Fruit fly (Drosophila melanogaster) whole organism, embryonic: ENCODE data around the gene Pif1.

Experiments
- ATbp ChIP-seq: fragments of 200-800 bp; sonication (Bioruptor generic); optimal IDR thresholded peaks from 2 replicates; lab custom pipeline; 2017; ENCODE audit warnings: missing biosample characterization, mild to moderate bottlenecking, missing genetic modification characterization, missing genetic modification reagents
- Atf-2 ChIP-seq: fragments of 200-800 bp; sonication (Bioruptor generic); optimal IDR thresholded peaks from 2 replicates; lab custom pipeline; 2016; ENCODE audit warnings: missing biosample characterization, missing genetic modification characterization
- Bdp1 ChIP-seq: fragments of 200-800 bp; sonication (Bioruptor generic); optimal IDR thresholded peaks from 3 replicates; lab custom pipeline; 2016; ENCODE audit warnings: missing biosample characterization, missing genetic modification characterization
- CG10959 ChIP-seq: fragments of 200-800 bp; sonication (Bioruptor generic); IDR thresholded peaks from 2 replicates; pipeline ENCODE4 v1.3.6; 2022; ENCODE audit warnings: missing biosample characterization, missing genetic modification characterization
- CG10979 ChIP-seq: fragments of 200-800 bp; sonication (Bioruptor generic); optimal IDR thresholded peaks from 2 replicates; lab custom pipeline; 2018; ENCODE audit warnings: missing biosample characterization, mild to moderate bottlenecking, missing genetic modification characterization, moderate library complexity
- CG11093 ChIP-seq: fragments of 200-800 bp; sonication (Bioruptor generic); IDR thresholded peaks from 3 replicates; pipeline ENCODE4 v1.3.6; 2022; ENCODE audit warnings: missing biosample characterization, missing genetic modification characterization
- CG11247 ChIP-seq: fragments of 200-800 bp; sonication (Bioruptor generic); IDR thresholded peaks from 2 replicates; pipeline ENCODE4 v1.3.6; 2022; ENCODE audit warnings: missing biosample characterization, missing genetic modification characterization
- CG11504 ChIP-seq: fragments of 200-800 bp; sonication (Bioruptor generic); optimal IDR thresholded peaks from 3 replicates; lab custom pipeline; 2019; ENCODE audit warnings: missing biosample characterization, mild to moderate bottlenecking, missing genetic modification characterization, moderate library complexity
- CG12219 ChIP-seq: fragments of 200-800 bp; sonication (Bioruptor generic); optimal IDR thresholded peaks from 3 replicates; lab custom pipeline; 2018; ENCODE audit warnings: missing biosample characterization, mild to moderate bottlenecking, missing genetic modification characterization
- CG12744 ChIP-seq: fragments of 200-800 bp; sonication (Bioruptor generic); optimal IDR thresholded peaks from 2 replicates; lab custom pipeline; 2016; ENCODE audit warnings: missing biosample characterization, missing genetic modification characterization
- CG13894 ChIP-seq: fragments of 200-800 bp; sonication (Bioruptor generic); optimal IDR thresholded peaks from 3 replicates; lab custom pipeline; 2018; ENCODE audit warnings: missing biosample characterization, mild to moderate bottlenecking, missing genetic modification characterization, moderate library complexity
- CG15601 ChIP-seq: fragments of 200-800 bp; sonication (Bioruptor generic); optimal IDR thresholded peaks from 3 replicates; lab custom pipeline; 2019; ENCODE audit warnings: missing biosample characterization, mild to moderate bottlenecking, missing genetic modification characterization, moderate library complexity
- CG17359 ChIP-seq: fragments of 200-800 bp; sonication (Bioruptor generic); optimal IDR thresholded peaks from 3 replicates; lab custom pipeline; 2018; ENCODE audit warnings: missing biosample characterization, mild to moderate bottlenecking, missing genetic modification characterization, moderate library complexity
- CG18262 ChIP-seq: fragments of 200-800 bp; optimal IDR thresholded peaks from 3 replicates; lab custom pipeline; 2019; ENCODE audit warnings: missing biosample characterization, mild to moderate bottlenecking, missing genetic modification characterization, moderate library complexity
- CG2889 ChIP-seq: fragments of 200-800 bp; sonication (Bioruptor generic); IDR thresholded peaks from 3 replicates; pipeline ENCODE4 v1.3.6; 2022; ENCODE audit warnings: missing biosample characterization, missing genetic modification characterization
- CG3065 ChIP-seq: fragments of 200-800 bp; sonication (Bioruptor generic); optimal IDR thresholded peaks from 2 replicates; lab custom pipeline; 2016; ENCODE audit warnings: missing biosample characterization, missing genetic modification characterization
- CG31224 ChIP-seq: fragments of 200-800 bp; sonication (Bioruptor generic); IDR thresholded peaks from 2 replicates; pipeline ENCODE4 v1.3.6; 2022; ENCODE audit warnings: missing biosample characterization, missing genetic modification characterization
- CG3163 ChIP-seq: fragments of 200-800 bp; sonication (Bioruptor generic); optimal IDR thresholded peaks from 3 replicates; lab custom pipeline; 2016; ENCODE audit warnings: missing biosample characterization, missing genetic modification characterization
- CG32772 ChIP-seq: fragments of 200-800 bp; sonication (Bioruptor generic); IDR thresholded peaks from 2 replicates; pipeline ENCODE4 v1.3.6; 2022; ENCODE audit warnings: missing biosample characterization, missing genetic modification characterization
- CG3281 ChIP-seq: fragments of 200-800 bp; sonication (Bioruptor generic); optimal IDR thresholded peaks from 3 replicates; lab custom pipeline; 2017; ENCODE audit warnings: missing biosample characterization, mild to moderate bottlenecking, missing genetic modification characterization
- CG3995 ChIP-seq: fragments of 200-800 bp; sonication (Bioruptor generic); optimal IDR thresholded peaks from 3 replicates; lab custom pipeline; 2016; ENCODE audit warnings: missing biosample characterization, missing genetic modification characterization
- CG4282 ChIP-seq: fragments of 200-800 bp; sonication (Bioruptor generic); optimal IDR thresholded peaks from 2 replicates; lab custom pipeline; 2016; ENCODE audit warnings: missing biosample characterization, missing genetic modification characterization
- CG4820 ChIP-seq: fragments of 200-800 bp; sonication (Bioruptor generic); optimal IDR thresholded peaks from 3 replicates; lab custom pipeline; 2016; ENCODE audit warnings: missing biosample characterization, missing genetic modification characterization
- CG6254 ChIP-seq: fragments of 200-800 bp; sonication (Bioruptor generic); optimal IDR thresholded peaks from 3 replicates; lab custom pipeline; 2017; ENCODE audit warnings: mild to moderate bottlenecking, missing biosample characterization, missing genetic modification reagents, missing genetic modification characterization
- CG7745 ChIP-seq: fragments of 200-800 bp; sonication (Bioruptor generic); optimal IDR thresholded peaks from 2 replicates; lab custom pipeline; 2018; ENCODE audit warnings: missing biosample characterization, mild to moderate bottlenecking, missing genetic modification characterization, moderate library complexity
- CG9932 ChIP-seq: fragments of 200-800 bp; sonication (Bioruptor generic); IDR thresholded peaks from 2 replicates; pipeline ENCODE4 v1.3.6; 2022; ENCODE audit warnings: missing biosample characterization, missing genetic modification characterization
- CkIIα-i1 ChIP-seq: fragments of 200-800 bp; sonication (Bioruptor generic); IDR thresholded peaks from 2 replicates; pipeline ENCODE4 v1.3.6; 2022; ENCODE audit warnings: missing biosample characterization, missing genetic modification characterization
- Dbx ChIP-seq: fragments of 200-800 bp; sonication (Bioruptor generic); IDR thresholded peaks from 3 replicates; pipeline ENCODE4 v1.3.6; 2022; ENCODE audit warnings: missing biosample characterization, missing genetic modification characterization
- Deaf1 ChIP-seq: fragments of 200-800 bp; optimal IDR thresholded peaks from 3 replicates; lab custom pipeline; 2019; ENCODE audit warnings: missing biosample characterization, mild to moderate bottlenecking, missing genetic modification characterization, moderate library complexity
- HLH4C ChIP-seq: fragments of 200-800 bp; sonication (Bioruptor generic); IDR thresholded peaks from 3 replicates; pipeline ENCODE4 v1.3.6; 2022; ENCODE audit warnings: missing biosample characterization, missing genetic modification characterization; ENCODE audit not compliant: partially characterized antibody
- Rx ChIP-seq: fragments of 200-800 bp; sonication (Bioruptor generic); IDR thresholded peaks from 2 replicates; pipeline ENCODE4 v1.3.6; 2022; ENCODE audit warnings: missing biosample characterization, missing genetic modification characterization
- Side ChIP-seq: fragments of 200-800 bp; sonication (Bioruptor generic); optimal IDR thresholded peaks from 2 replicates; lab custom pipeline; 2016; ENCODE audit warnings: missing biosample characterization, missing genetic modification characterization
- al ChIP-seq: fragments of 200-800 bp; sonication (Bioruptor generic); IDR thresholded peaks from 2 replicates; pipeline ENCODE4 v1.3.6; 2022; ENCODE audit warnings: missing biosample characterization, missing genetic modification characterization
- amos ChIP-seq: fragments of 200-800 bp; sonication (Bioruptor generic); IDR thresholded peaks from 2 replicates; pipeline ENCODE4 v1.3.6; 2022; ENCODE audit warnings: missing biosample characterization, missing genetic modification characterization; ENCODE audit not compliant: partially characterized antibody
- ara ChIP-seq: fragments of 200-800 bp; sonication (Bioruptor generic); IDR thresholded peaks from 2 replicates; pipeline ENCODE4 v1.3.6; 2022; ENCODE audit warnings: missing biosample characterization, missing genetic modification characterization
- bigmax ChIP-seq: fragments of 200-800 bp; sonication (Bioruptor generic); optimal IDR thresholded peaks from 2 replicates; lab custom pipeline; 2018; ENCODE audit warnings: missing biosample characterization, mild to moderate bottlenecking, missing genetic modification characterization
- cg ChIP-seq: fragments of 200-800 bp; sonication (Bioruptor generic); optimal IDR thresholded peaks from 3 replicates; lab custom pipeline; 2019; ENCODE audit warnings: missing biosample characterization, mild to moderate bottlenecking, missing genetic modification characterization, moderate library complexity
- crp ChIP-seq, 2 experiments: fragments of 200-800 bp; sonication (Bioruptor generic); optimal IDR thresholded peaks; 2 replicates in 1 of 2; 3 replicates in 1 of 2; lab custom pipeline; 2017; ENCODE audit warnings: missing biosample characterization in 2 of 2, missing genetic modification characterization in 2 of 2, mild to moderate bottlenecking in 1 of 2, moderate library complexity in 1 of 2
- dimm ChIP-seq: fragments of 200-800 bp; sonication (Bioruptor generic); IDR thresholded peaks from 2 replicates; pipeline ENCODE4 v1.3.6; 2022; ENCODE audit warnings: missing biosample characterization, missing genetic modification characterization
- ems ChIP-seq: fragments of 200-800 bp; sonication (Bioruptor generic); optimal IDR thresholded peaks from 3 replicates; lab custom pipeline; 2016; ENCODE audit warnings: missing biosample characterization, missing genetic modification characterization
- exex ChIP-seq: fragments of 200-800 bp; sonication (Bioruptor generic); optimal IDR thresholded peaks from 4 replicates; lab custom pipeline; 2018; ENCODE audit warnings: missing biosample characterization, mild to moderate bottlenecking, missing genetic modification characterization, moderate library complexity
- gcm ChIP-seq: fragments of 200-800 bp; sonication (Bioruptor generic); optimal IDR thresholded peaks from 2 replicates; lab custom pipeline; 2019; ENCODE audit warnings: missing biosample characterization, mild to moderate bottlenecking, missing genetic modification characterization, moderate library complexity
- grau ChIP-seq: fragments of 200-800 bp; optimal IDR thresholded peaks from 3 replicates; lab custom pipeline; 2019; ENCODE audit warnings: missing biosample characterization, mild to moderate bottlenecking, missing genetic modification characterization, moderate library complexity
- gsb ChIP-seq: fragments of 200-800 bp; sonication (Bioruptor generic); IDR thresholded peaks from 2 replicates; pipeline ENCODE4 v1.3.6; 2022; ENCODE audit warnings: missing biosample characterization, missing genetic modification characterization
- inv ChIP-seq: fragments of 200-800 bp; sonication (Bioruptor generic); IDR thresholded peaks from 2 replicates; pipeline ENCODE4 v1.3.6; 2022; ENCODE audit warnings: missing biosample characterization, missing genetic modification characterization; ENCODE audit not compliant: partially characterized antibody
- p53 ChIP-seq: fragments of 200-800 bp; sonication (Bioruptor generic); optimal IDR thresholded peaks from 2 replicates; lab custom pipeline; 2016; ENCODE audit warnings: missing biosample characterization, missing genetic modification characterization
- repo ChIP-seq: fragments of 200-800 bp; sonication (Bioruptor generic); optimal IDR thresholded peaks from 2 replicates; lab custom pipeline; 2016; ENCODE audit warnings: missing biosample characterization, missing genetic modification characterization
- slbo ChIP-seq: fragments of 200-800 bp; sonication (Bioruptor generic); IDR thresholded peaks from 2 replicates; pipeline ENCODE4 v1.3.6; 2022; ENCODE audit warnings: missing biosample characterization, missing genetic modification characterization
- so ChIP-seq: fragments of 200-800 bp; sonication (Bioruptor generic); IDR thresholded peaks from 3 replicates; pipeline ENCODE4 v1.3.6; 2022; ENCODE audit warnings: missing biosample characterization, missing genetic modification characterization
- tx ChIP-seq: fragments of 200-800 bp; sonication (Bioruptor generic); optimal IDR thresholded peaks from 2 replicates; lab custom pipeline; 2016; ENCODE audit warnings: missing biosample characterization, missing genetic modification characterization
- usp ChIP-seq: fragments of >200 bp; optimal IDR thresholded peaks from 2 replicates; lab custom pipeline; 2017; ENCODE audit warnings: missing biosample characterization, missing genetic modification characterization
- z ChIP-seq: fragments of 200-800 bp; sonication (Bioruptor generic); IDR thresholded peaks from 3 replicates; pipeline ENCODE4 v1.3.6; 2022; ENCODE audit warnings: missing biosample characterization, missing genetic modification characterization

Gene Pif1

DNA sequence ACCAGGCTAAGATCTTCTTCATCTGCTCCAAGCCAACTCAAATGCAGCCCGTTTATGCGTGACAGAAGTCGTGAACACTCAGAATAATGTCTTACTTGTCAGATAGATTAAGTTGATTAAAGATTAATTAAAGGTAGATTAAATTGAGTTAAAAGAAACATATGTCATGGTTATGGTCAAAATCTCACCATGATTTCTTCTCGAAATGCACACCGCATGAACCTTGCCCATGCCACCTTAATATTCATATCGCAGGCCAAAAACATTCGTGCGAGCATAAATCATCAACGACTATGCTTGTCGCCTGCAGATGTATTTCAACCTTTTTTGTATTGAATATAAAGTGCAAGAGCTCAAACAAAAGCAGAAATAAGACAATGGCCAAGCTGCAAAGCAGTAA is 32.7 kb downstream of the Pif1 start (continued):
- no peak for TF ChIP-seq CG10959 (GFP tag; lab: Robert Waterston, UW)
- peak; percentile 70 for TF ChIP-seq CG18262
- no peak for TF ChIP-seq repo (GFP tag; lab: Kevin White, UChicago)
- no peak for TF ChIP-seq CG3065
- TF ChIP-seq Rx (GFP tag; lab: Robert Waterston, UW), result peak; percentile 17; the same call in 1 of the 2 replicates
- TF ChIP-seq CG3281 (GFP tag; lab: Kevin White, UChicago), result peak; percentile 23
- TF ChIP-seq dimm, result no peak
- TF ChIP-seq exex, result no peak
- peak; percentile 51; the same call in 1 of the 2 replicates for TF ChIP-seq ara (GFP tag; lab: Robert Waterston, UW)
- TF ChIP-seq CG17359 (tag; lab: Kevin White, UChicago), result peak; percentile 79
- no peak for TF ChIP-seq tx (GFP tag; lab: Kevin White, UChicago)
- TF ChIP-seq CG7745 (tag; lab: Kevin White, UChicago), result no peak
- TF ChIP-seq Deaf1, result no peak
- peak; percentile 6 for TF ChIP-seq Bdp1 (GFP tag; lab: Kevin White, UChicago)
- TF ChIP-seq CG11093, result no peak
- no peak for TF ChIP-seq CG31224 (GFP tag; lab: Robert Waterston, UW)
- peak; percentile 55 for TF ChIP-seq CG4820 (GFP tag; lab: Kevin White, UChicago)
- TF ChIP-seq al (GFP tag; lab: Robert Waterston, UW), result no peak
- TF ChIP-seq CG6254, result peak; percentile 61
- TF ChIP-seq CG32772 (GFP tag; lab: Robert Waterston, UW), result no peak
- TF ChIP-seq Side (GFP tag; lab: Kevin White, UChicago), result no peak
- peak; percentile 73 for TF ChIP-seq CG10979
- no peak for TF ChIP-seq amos (GFP tag; lab: Robert Waterston, UW)
- no peak for TF ChIP-seq cg
- TF ChIP-seq ATbp (GFP tag; lab: Kevin White, UChicago), result peak; percentile 56
- no peak for TF ChIP-seq CG9932 (GFP tag; lab: Robert Waterston, UW)
- TF ChIP-seq gsb (GFP tag; lab: Robert Waterston, UW), result no peak
- peak; percentile 25 for TF ChIP-seq CG15601 (tag; lab: Kevin White, UChicago)
- peak; percentile 4 for TF ChIP-seq ems (GFP tag; lab: Kevin White, UChicago)
- TF ChIP-seq CkIIα-i1, result no peak
- TF ChIP-seq CG3163 (GFP tag; lab: Kevin White, UChicago), result no peak
- TF ChIP-seq CG11247 (GFP tag; lab: Robert Waterston, UW), result no peak
- no peak for TF ChIP-seq p53 (GFP tag; lab: Kevin White, UChicago)
- peak; percentile 51 for TF ChIP-seq gcm (GFP tag; lab: Kevin White, UChicago)
- no peak for TF ChIP-seq Atf-2
- TF ChIP-seq z (GFP tag; lab: Robert Waterston, UW), result no peak
- TF ChIP-seq bigmax (GFP tag; lab: Kevin White, UChicago), result no peak
- no peak for TF ChIP-seq inv (GFP tag; lab: Robert Waterston, UW)
- TF ChIP-seq slbo (GFP tag; lab: Robert Waterston, UW), result no peak
- no peak for TF ChIP-seq CG13894 (tag; lab: Kevin White, UChicago)
- no peak for TF ChIP-seq CG4282 (GFP tag; lab: Kevin White, UChicago)
- peak; percentile 77 for TF ChIP-seq so (GFP tag; lab: Robert Waterston, UW)
- peak; percentile 56 for TF ChIP-seq CG12219
- TF ChIP-seq crp (GFP tag; optimal IDR thresholded peaks at IDR 0.05; lab: Kevin White, UChicago), result no peak
- no peak for TF ChIP-seq CG3995 (GFP tag; lab: Kevin White, UChicago)
- TF ChIP-seq CG11504 (tag; lab: Kevin White, UChicago), result peak; percentile 77
- no peak for TF ChIP-seq CG12744 (GFP tag; lab: Kevin White, UChicago)
- no peak for TF ChIP-seq CG2889 (GFP tag; lab: Robert Waterston, UW)
- no peak for TF ChIP-seq Dbx (GFP tag; lab: Robert Waterston, UW)
- peak; percentile 39 for TF ChIP-seq grau (tag; lab: Kevin White, UChicago)
- TF ChIP-seq usp (GFP tag; lab: Kevin White, UChicago), result no peak
- TF ChIP-seq HLH4C (GFP tag; lab: Robert Waterston, UW), result no peak
